Fruit fly (Drosophila melanogaster): ENCODE measurements around the gene shakB.

DNA sequence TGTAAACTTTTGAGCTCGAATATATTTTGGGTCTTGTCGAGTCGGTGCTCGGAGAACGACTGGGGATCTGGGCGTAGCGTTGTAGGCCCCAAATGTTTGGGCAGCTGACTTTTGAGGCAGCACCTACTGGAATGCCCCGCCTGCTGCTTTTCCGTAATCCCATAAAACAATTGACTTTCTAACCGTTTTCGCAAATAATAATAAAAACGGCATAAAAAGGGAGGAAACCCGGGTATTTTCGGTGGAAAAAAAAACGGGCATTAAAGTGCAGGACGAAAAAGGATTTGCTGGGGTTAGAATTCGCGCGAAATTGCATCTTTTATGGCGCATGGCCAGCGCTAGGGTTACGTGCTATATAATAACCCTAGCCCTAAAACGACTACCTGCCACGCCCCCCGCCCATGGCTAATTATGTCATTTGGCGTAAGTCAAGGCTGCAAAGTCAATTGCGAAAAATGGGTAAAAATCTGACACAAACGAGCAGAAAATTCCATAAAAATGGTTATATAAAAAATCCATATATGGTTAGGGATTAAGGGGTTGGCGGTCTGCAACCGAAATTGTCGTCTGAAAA lies 190.9 kb downstream of the shakB start, which contains the start of gene CG1324:
- TF ChIP-seq CG14655 (GFP tag; optimal IDR thresholded peaks at IDR 0.05) (no peak), CG9948 (tag; optimal IDR thresholded peaks at IDR 0.05) (no peak), EcR (GFP tag; optimal IDR thresholded peaks at IDR 0.05) (no peak), Ets98B (GFP tag; IDR thresholded peaks at IDR 0.05) (no peak), D1 (tag; optimal IDR thresholded peaks at IDR 0.05) (no peak), Pif1B (GFP tag; optimal IDR thresholded peaks at IDR 0.05) (no peak), CG15710 (tag; optimal IDR thresholded peaks at IDR 0.05) (no peak), CG13204 (GFP tag; optimal IDR thresholded peaks at IDR 0.05) (no peak), CG17806 (tag; optimal IDR thresholded peaks at IDR 0.05) (no peak), CG10348 (GFP tag; IDR thresholded peaks at IDR 0.05) (no peak), rn (GFP tag; IDR thresholded peaks at IDR 0.05) (no peak), fd96Ca (GFP tag; IDR thresholded peaks at IDR 0.05) (no peak), CG8301 (tag; optimal IDR thresholded peaks at IDR 0.05) (no peak), CG8159 (tag; optimal IDR thresholded peaks at IDR 0.05) (no peak)

Data from whole organism, pupa.